Worm (Caenorhabditis elegans) whole organism, L4 larva: ENCODE results near the gene M02D8.5.

ENCODE experiments used
- D1046.2 ChIP-seq: fragments of 200-800 bp; sonication (Bioruptor generic); IDR thresholded peaks from 2 replicates; pipeline ENCODE4 v1.3.6; 2022; ENCODE audit warnings: missing genetic modification characterization, missing compliant biosample characterization
- F26F4.8 ChIP-seq: fragments of 200-800 bp; sonication (Bioruptor generic); conservative IDR thresholded peaks from 2 replicates; pipeline ENCODE4 v1.3.6; 2022; ENCODE audit warnings: missing genetic modification characterization, missing compliant biosample characterization
- F44E2.7 ChIP-seq: fragments of 200-800 bp; sonication (Bioruptor generic); IDR thresholded peaks from 2 replicates; pipeline ENCODE4 v2.1.2; 2022; ENCODE audit warnings: missing genetic modification characterization, missing compliant biosample characterization
- F49E8.2 ChIP-seq: sonication (generic microtip); optimal IDR thresholded peaks from 2 replicates; lab custom pipeline; 2016; ENCODE audit warnings: missing compliant biosample characterization, mild to moderate bottlenecking, missing genetic modification characterization, borderline replicate concordance
- T26A8.4 ChIP-seq: fragments of 200-800 bp; sonication (Bioruptor generic); IDR thresholded peaks from 2 replicates; pipeline ENCODE4 v1.3.6; 2022; ENCODE audit warnings: missing genetic modification characterization, missing compliant biosample characterization
- aha-1 ChIP-seq: fragments of 150-350 bp; peaks from one replicate; lab custom pipeline; 2014; ENCODE audit warnings: missing biosample characterization, missing genetic modification characterization
- ceh-82 ChIP-seq: sonication (generic microtip); optimal IDR thresholded peaks from 2 replicates; lab custom pipeline; 2017; ENCODE audit warnings: missing biosample characterization, missing genetic modification characterization
- ctbp-1 ChIP-seq: fragments of 200-800 bp; sonication (Bioruptor generic); IDR thresholded peaks from 2 replicates; pipeline ENCODE4 v1.3.6; 2022; ENCODE audit warnings: missing genetic modification reagents, missing genetic modification characterization, missing compliant biosample characterization
- daf-16 ChIP-seq, 3 experiments: sonication (generic microtip); optimal IDR thresholded peaks; 2 replicates each; lab custom pipeline; 2016 to 2017; ENCODE audit warnings: missing genetic modification characterization in 3 of 3, missing genetic modification reagents in 3 of 3, mild to moderate bottlenecking in 2 of 3, missing compliant biosample characterization in 2 of 3, missing biosample characterization in 1 of 3, moderate library complexity in 1 of 3
- dmd-6 ChIP-seq: fragments of 200-800 bp; sonication (Bioruptor generic); IDR thresholded peaks from 2 replicates; pipeline ENCODE4 v1.3.6; 2022; ENCODE audit warnings: missing genetic modification reagents, missing genetic modification characterization, missing compliant biosample characterization
- dve-1 ChIP-seq: sonication (generic microtip); optimal IDR thresholded peaks from 2 replicates; lab custom pipeline; 2017; ENCODE audit warnings: antibody characterized with exemption, mild to moderate bottlenecking, missing genetic modification characterization, missing compliant biosample characterization; ENCODE audit not compliant: insufficient read depth
- egl-27 ChIP-seq: sonication (generic microtip); optimal IDR thresholded peaks from 3 replicates; lab custom pipeline; 2017; ENCODE audit warnings: missing biosample characterization, missing genetic modification reagents, missing genetic modification characterization
- fos-1 ChIP-seq: fragments of 150-350 bp; optimal IDR thresholded peaks from 2 replicates; lab custom pipeline; 2014; ENCODE audit warnings: missing biosample characterization, missing genetic modification characterization
- gei-8 ChIP-seq: fragments of 200-800 bp; sonication (Bioruptor generic); optimal IDR thresholded peaks from 2 replicates; lab custom pipeline; 2018; ENCODE audit warnings: mild to moderate bottlenecking, missing genetic modification characterization, missing compliant biosample characterization
- hlh-11 ChIP-seq: fragments of 200-800 bp; sonication (Bioruptor generic); optimal IDR thresholded peaks from 2 replicates; lab custom pipeline; 2018; ENCODE audit warnings: mild to moderate bottlenecking, missing genetic modification characterization, missing compliant biosample characterization
- hlh-30 ChIP-seq: sonication (generic microtip); optimal IDR thresholded peaks from 2 replicates; lab custom pipeline; 2017; ENCODE audit warnings: antibody characterized with exemption, mild to moderate bottlenecking, missing genetic modification characterization, missing compliant biosample characterization; ENCODE audit not compliant: insufficient read depth
- lin-1 ChIP-seq: fragments of 200-800 bp; sonication (Bioruptor generic); IDR thresholded peaks from 2 replicates; pipeline ENCODE4 v1.3.6; 2022; ENCODE audit warnings: missing genetic modification reagents, missing genetic modification characterization, missing compliant biosample characterization
- lin-13 ChIP-seq: fragments of 150-350 bp; optimal IDR thresholded peaks from 2 replicates; lab custom pipeline; 2014; ENCODE audit warnings: missing biosample characterization, missing genetic modification reagents, missing genetic modification characterization
- lin-15B ChIP-seq: fragments of 150-350 bp; sonication (generic microtip); optimal IDR thresholded peaks from 3 replicates; lab custom pipeline; 2014; ENCODE audit warnings: missing biosample characterization, missing genetic modification characterization
- lin-39 ChIP-seq: fragments of 150-350 bp; optimal IDR thresholded peaks from 2 replicates; lab custom pipeline; 2014; ENCODE audit warnings: missing biosample characterization, missing genetic modification reagents, missing genetic modification characterization
- lir-3 ChIP-seq: sonication (generic microtip); optimal IDR thresholded peaks from 2 replicates; lab custom pipeline; 2016; ENCODE audit warnings: mild to moderate bottlenecking, missing genetic modification characterization, missing compliant biosample characterization
- mdl-1 ChIP-seq, 2 experiments: fragments of 150-350 bp in 1 of 2; sonication (generic microtip) in 1 of 2; optimal IDR thresholded peaks; 2 replicates each; lab custom pipeline; 2014 to 2017; ENCODE audit warnings: missing biosample characterization in 2 of 2, missing genetic modification characterization in 2 of 2
- mdt-29 ChIP-seq: fragments of 200-800 bp; sonication (Bioruptor generic); IDR thresholded peaks from 2 replicates; pipeline ENCODE4 v1.3.6; 2022; ENCODE audit warnings: missing genetic modification reagents, missing genetic modification characterization, missing compliant biosample characterization
- mxl-2 ChIP-seq: fragments of 200-800 bp; sonication (Bioruptor generic); conservative IDR thresholded peaks from 2 replicates; pipeline ENCODE4 v1.3.6; 2022; ENCODE audit warnings: missing genetic modification reagents, missing genetic modification characterization, missing compliant biosample characterization
- mxl-3 ChIP-seq: fragments of 200-800 bp; sonication (Bioruptor generic); optimal IDR thresholded peaks from 2 replicates; lab custom pipeline; 2018; ENCODE audit warnings: mild to moderate bottlenecking, missing genetic modification characterization, missing compliant biosample characterization
- nhr-11 ChIP-seq: fragments of 150-350 bp; optimal IDR thresholded peaks from 2 replicates; lab custom pipeline; 2014; ENCODE audit warnings: missing biosample characterization, missing genetic modification characterization
- nhr-25 ChIP-seq: sonication (generic microtip); optimal IDR thresholded peaks from 2 replicates; lab custom pipeline; 2017; ENCODE audit warnings: missing genetic modification characterization, mild to moderate bottlenecking, missing compliant biosample characterization, antibody characterized with exemption, moderate library complexity, borderline replicate concordance; ENCODE audit not compliant: insufficient read depth
- nhr-28 ChIP-seq: fragments of 150-350 bp; optimal IDR thresholded peaks from 2 replicates; lab custom pipeline; 2014; ENCODE audit warnings: missing biosample characterization, missing genetic modification characterization
- nhr-48 ChIP-seq: sonication (generic microtip); optimal IDR thresholded peaks from 2 replicates; lab custom pipeline; 2016; ENCODE audit warnings: mild to moderate bottlenecking, missing genetic modification characterization, missing compliant biosample characterization
- nhr-77 ChIP-seq: fragments of 150-350 bp; optimal IDR thresholded peaks from 2 replicates; lab custom pipeline; 2014; ENCODE audit warnings: missing biosample characterization, missing genetic modification characterization
- pha-4 ChIP-seq, 2 experiments: fragments of 150-350 bp in 1 of 2; fragments of 200-800 bp in 1 of 2; sonication (Bioruptor generic) in 1 of 2; IDR thresholded peaks in 1 of 2; optimal IDR thresholded peaks in 1 of 2; 2 replicates each; pipeline versions ENCODE4 v1.3.6 to Lab custom; 2014 to 2022; ENCODE audit warnings: missing genetic modification characterization in 2 of 2, missing genetic modification reagents in 2 of 2, missing biosample characterization in 1 of 2, missing compliant biosample characterization in 1 of 2
- sdz-12 ChIP-seq: fragments of 200-800 bp; sonication (Bioruptor generic); optimal IDR thresholded peaks from 2 replicates; lab custom pipeline; 2018; ENCODE audit warnings: mild to moderate bottlenecking, missing genetic modification characterization, missing compliant biosample characterization
- skn-1 ChIP-seq: fragments of 150-350 bp; optimal IDR thresholded peaks from 2 replicates; lab custom pipeline; 2014; ENCODE audit warnings: missing biosample characterization, missing genetic modification characterization
- tag-97 ChIP-seq: fragments of 200-800 bp; sonication (Bioruptor generic); IDR thresholded peaks from 2 replicates; pipeline ENCODE4 v1.3.6; 2022; ENCODE audit warnings: missing genetic modification characterization, missing compliant biosample characterization
- tra-1 ChIP-seq: fragments of 200-800 bp; sonication (Bioruptor generic); IDR thresholded peaks from 2 replicates; pipeline ENCODE4 v1.3.6; 2022; ENCODE audit warnings: missing genetic modification reagents, missing genetic modification characterization, missing compliant biosample characterization
- unc-39 ChIP-seq: sonication (generic microtip); optimal IDR thresholded peaks from 2 replicates; lab custom pipeline; 2017; ENCODE audit warnings: missing biosample characterization, missing genetic modification characterization
- vab-7 ChIP-seq: fragments of 200-800 bp; sonication (Bioruptor generic); IDR thresholded peaks from 2 replicates; pipeline ENCODE4 v1.3.6; 2022; ENCODE audit warnings: missing genetic modification reagents, missing genetic modification characterization, missing compliant biosample characterization
- zfp-3 ChIP-seq: fragments of 200-800 bp; sonication (Bioruptor generic); conservative IDR thresholded peaks from 2 replicates; pipeline ENCODE4 v1.3.6; 2022; ENCODE audit warnings: missing genetic modification reagents, missing genetic modification characterization, missing compliant biosample characterization
- zip-2 ChIP-seq: fragments of 150-350 bp; optimal IDR thresholded peaks from 2 replicates; lab custom pipeline; 2014; ENCODE audit warnings: missing biosample characterization, missing genetic modification characterization
- ztf-11 ChIP-seq: fragments of 150-350 bp; optimal IDR thresholded peaks from 2 replicates; lab custom pipeline; 2014; ENCODE audit warnings: missing biosample characterization, missing genetic modification characterization
- ztf-7 ChIP-seq: fragments of 150-350 bp; optimal IDR thresholded peaks from 2 replicates; lab custom pipeline; 2014; ENCODE audit warnings: missing biosample characterization, missing genetic modification characterization

Gene M02D8.5

ce11 chrX:8755987-8756386 lies 5.4 kb downstream of the M02D8.5 start (continued):
- TF ChIP-seq lir-3 (no peak), pha-4 (GFP tag; IDR thresholded peaks at IDR 0.05; lab: Robert Waterston, UW) (no peak), pha-4 (tag; optimal IDR thresholded peaks at IDR 0.05; lab: Kevin White, UChicago) (no peak), lin-13 (no peak), nhr-25 (tag; lab: Kevin White, UChicago) (no peak), mdt-29 (no peak), ztf-7 (tag; lab: Kevin White, UChicago) (no peak), skn-1 (tag; lab: Kevin White, UChicago) (no peak), lin-15B (tag; lab: Kevin White, UChicago) (no peak), tag-97 (GFP tag; lab: Robert Waterston, UW) (no peak), lin-1 (GFP tag; lab: Robert Waterston, UW) (no peak), F26F4.8 (no peak), nhr-77 (tag; lab: Kevin White, UChicago) (no peak), nhr-48 (tag; lab: Kevin White, UChicago) (peak; percentile 18), zip-2 (tag; lab: Kevin White, UChicago) (no peak), aha-1 (tag; lab: Kevin White, UChicago) (no peak), ctbp-1 (GFP tag; lab: Robert Waterston, UW) (no peak), F49E8.2 (tag; lab: Kevin White, UChicago) (no peak), egl-27 (no peak), tra-1 (GFP tag; lab: Robert Waterston, UW) (no peak), unc-39 (tag; lab: Kevin White, UChicago) (no peak), zfp-3 (GFP tag; lab: Robert Waterston, UW) (no peak), sdz-12 (GFP tag; lab: Kevin White, UChicago) (no peak)

- TF ChIP-seq ceh-82 (tag; lab: Kevin White, UChicago) (no peak), lin-13 (no peak), lin-1 (GFP tag; lab: Robert Waterston, UW) (no peak), T26A8.4 (GFP tag; lab: Robert Waterston, UW) (no peak), dve-1 (tag; lab: Kevin White, UChicago) (peak; percentile 23), nhr-11 (tag; lab: Kevin White, UChicago) (peak; percentile 10), mdl-1 (tag; optimal IDR thresholded peaks at IDR 0.05; lab: Kevin White, UChicago) (peak in 1 of 2 experiments; percentile 15), F44E2.7 (GFP tag; lab: Robert Waterston, UW) (no peak), daf-16 (GFP tag; optimal IDR thresholded peaks at IDR 0.05; lab: Kevin White, UChicago) (peak in 1 of 2 experiments; percentile 38), daf-16 (tag; optimal IDR thresholded peaks at IDR 0.05; lab: Kevin White, UChicago) (peak; percentile 74), mxl-2 (GFP tag; lab: Robert Waterston, UW) (no peak), nhr-28 (tag; lab: Kevin White, UChicago) (peak; percentile 29), aha-1 (tag; lab: Kevin White, UChicago) (no peak), lin-39 (tag; lab: Kevin White, UChicago) (no peak), vab-7 (GFP tag; lab: Robert Waterston, UW) (no peak), hlh-30 (tag; lab: Kevin White, UChicago) (no peak), gei-8 (no peak), D1046.2 (GFP tag; lab: Robert Waterston, UW) (no peak)
Measured at ce11 chrX:8754285-8754795, 7.1 kb downstream of the M02D8.5 start.

ce11 chrX:8752546-8752945 lies 8.9 kb downstream of the M02D8.5 start:
- peak; percentile 61 for TF ChIP-seq nhr-28 (tag; lab: Kevin White, UChicago)
- no peak for TF ChIP-seq ztf-11 (tag; lab: Kevin White, UChicago)
- TF ChIP-seq dve-1 (tag; lab: Kevin White, UChicago), result peak; percentile 54
- no peak for TF ChIP-seq unc-39 (tag; lab: Kevin White, UChicago)
- no peak for TF ChIP-seq fos-1 (tag; lab: Kevin White, UChicago)
- TF ChIP-seq dmd-6 (GFP tag; lab: Robert Waterston, UW), result 0 out of 2 replicates have a peak, but pooled peaks have one; percentile 9
- peak; percentile 80 to 81 for TF ChIP-seq mdl-1 (tag; optimal IDR thresholded peaks at IDR 0.05; lab: Kevin White, UChicago)
- no peak for TF ChIP-seq daf-16 (GFP tag; optimal IDR thresholded peaks at IDR 0.05; lab: Kevin White, UChicago)
- TF ChIP-seq daf-16 (tag; optimal IDR thresholded peaks at IDR 0.05; lab: Kevin White, UChicago), result peak; percentile 42
- peak; percentile 39 for TF ChIP-seq hlh-30 (tag; lab: Kevin White, UChicago)
- TF ChIP-seq mxl-3 (GFP tag; lab: Kevin White, UChicago), result peak; percentile 49
- TF ChIP-seq hlh-11 (tag; lab: Kevin White, UChicago), result peak; percentile 52
